Fruit fly (Drosophila melanogaster) whole organism, pupa: ENCODE measurements around the gene CG31871.
A peak's percentile ranks its signal among the peaks of the same experiment; 100 is the strongest.

Source experiments
- CG10348 ChIP-seq: fragments of 200-800 bp; sonication (Bioruptor generic); IDR thresholded peaks from 2 replicates; pipeline ENCODE4 v1.3.6; 2022; ENCODE audit warnings: missing biosample characterization, missing genetic modification characterization
- CG12605 ChIP-seq: fragments of 200-800 bp; sonication (Bioruptor generic); IDR thresholded peaks from 2 replicates; pipeline ENCODE4 v1.3.6; 2022; ENCODE audit warnings: missing biosample characterization, missing genetic modification characterization
- CG13204 ChIP-seq: fragments of 200-800 bp; sonication (Bioruptor generic); optimal IDR thresholded peaks from 2 replicates; lab custom pipeline; 2018; ENCODE audit warnings: missing biosample characterization, mild to moderate bottlenecking, missing genetic modification characterization, moderate library complexity
- CG14655 ChIP-seq: fragments of 200-800 bp; sonication (Bioruptor generic); optimal IDR thresholded peaks from 3 replicates; lab custom pipeline; 2017; ENCODE audit warnings: mild to moderate bottlenecking, missing biosample characterization, missing genetic modification reagents, missing genetic modification characterization
- CG15710 ChIP-seq: fragments of 200-800 bp; sonication (Bioruptor generic); optimal IDR thresholded peaks from 2 replicates; lab custom pipeline; 2018; ENCODE audit warnings: missing biosample characterization, mild to moderate bottlenecking, missing genetic modification characterization, moderate library complexity
- CG17806 ChIP-seq: fragments of 200-800 bp; sonication (Bioruptor generic); optimal IDR thresholded peaks from 2 replicates; lab custom pipeline; 2018; ENCODE audit warnings: missing biosample characterization, mild to moderate bottlenecking, missing genetic modification characterization, moderate library complexity
- CG32121 ChIP-seq: fragments of 200-800 bp; sonication (Bioruptor generic); IDR thresholded peaks from 2 replicates; pipeline ENCODE4 v1.3.6; 2022; ENCODE audit warnings: missing biosample characterization, missing genetic modification characterization
- CG34367 ChIP-seq: fragments of 200-800 bp; sonication (Bioruptor generic); optimal IDR thresholded peaks from 2 replicates; lab custom pipeline; 2018; ENCODE audit warnings: missing biosample characterization, mild to moderate bottlenecking, missing genetic modification characterization
- CG4496 ChIP-seq: fragments of 200-800 bp; sonication (Bioruptor generic); IDR thresholded peaks from 3 replicates; pipeline ENCODE4 v1.3.6; 2022; ENCODE audit warnings: missing biosample characterization, missing genetic modification characterization
- CG8159 ChIP-seq: fragments of 200-800 bp; sonication (Bioruptor generic); optimal IDR thresholded peaks from 3 replicates; lab custom pipeline; 2018; ENCODE audit warnings: missing biosample characterization, mild to moderate bottlenecking, missing genetic modification characterization, moderate library complexity
- CG8301 ChIP-seq: fragments of 200-800 bp; sonication (Bioruptor generic); optimal IDR thresholded peaks from 2 replicates; lab custom pipeline; 2018; ENCODE audit warnings: missing biosample characterization, mild to moderate bottlenecking, missing genetic modification characterization
- CG9948 ChIP-seq: fragments of 200-800 bp; sonication (Bioruptor generic); optimal IDR thresholded peaks from 2 replicates; lab custom pipeline; 2018; ENCODE audit warnings: missing biosample characterization, mild to moderate bottlenecking, missing genetic modification characterization, moderate library complexity
- D1 ChIP-seq: fragments of 200-800 bp; sonication (Bioruptor generic); optimal IDR thresholded peaks from 2 replicates; lab custom pipeline; 2018; ENCODE audit warnings: missing biosample characterization, mild to moderate bottlenecking, missing genetic modification characterization, moderate library complexity
- EcR ChIP-seq: fragments of 200-800 bp; sonication (Bioruptor generic); optimal IDR thresholded peaks from 3 replicates; lab custom pipeline; 2019; ENCODE audit warnings: missing biosample characterization, missing genetic modification characterization, mild to moderate bottlenecking, moderate library complexity, missing genetic modification reagents
- Ets98B ChIP-seq: fragments of 200-800 bp; sonication (Bioruptor generic); IDR thresholded peaks from 2 replicates; pipeline ENCODE4 v1.3.6; 2022; ENCODE audit warnings: missing biosample characterization, missing genetic modification characterization
- Pif1A ChIP-seq: fragments of 200-800 bp; sonication (Bioruptor generic); optimal IDR thresholded peaks from 3 replicates; lab custom pipeline; 2016; ENCODE audit warnings: missing biosample characterization, missing genetic modification characterization
- Pif1B ChIP-seq: fragments of 200-800 bp; sonication (Bioruptor generic); optimal IDR thresholded peaks from 3 replicates; lab custom pipeline; 2016; ENCODE audit warnings: missing biosample characterization, missing genetic modification characterization
- Snoo ChIP-seq: fragments of 200-800 bp; sonication (Bioruptor generic); optimal IDR thresholded peaks from 3 replicates; lab custom pipeline; 2017; ENCODE audit warnings: missing biosample characterization, mild to moderate bottlenecking, missing genetic modification characterization, inconsistent platforms
- fd96Ca ChIP-seq: fragments of 200-800 bp; sonication (Bioruptor generic); IDR thresholded peaks from 3 replicates; pipeline ENCODE4 v1.3.6; 2022; ENCODE audit warnings: missing biosample characterization, missing genetic modification characterization
- gl ChIP-seq: fragments of 200-800 bp; sonication (Bioruptor generic); optimal IDR thresholded peaks from 2 replicates; lab custom pipeline; 2018; ENCODE audit warnings: missing biosample characterization, mild to moderate bottlenecking, missing genetic modification characterization
- rn ChIP-seq: fragments of 200-800 bp; sonication (Bioruptor generic); IDR thresholded peaks from 2 replicates; pipeline ENCODE4 v1.3.6; 2022; ENCODE audit warnings: missing biosample characterization, missing genetic modification characterization

Gene CG31871

dm6 chr2L:10671530-10671929 lies 9.6 kb downstream of the CG31871 start:
- TF ChIP-seq D1 (tag; lab: Kevin White, UChicago) (peak; percentile 49), CG32121 (GFP tag; lab: Robert Waterston, UW) (no peak)

DNA sequence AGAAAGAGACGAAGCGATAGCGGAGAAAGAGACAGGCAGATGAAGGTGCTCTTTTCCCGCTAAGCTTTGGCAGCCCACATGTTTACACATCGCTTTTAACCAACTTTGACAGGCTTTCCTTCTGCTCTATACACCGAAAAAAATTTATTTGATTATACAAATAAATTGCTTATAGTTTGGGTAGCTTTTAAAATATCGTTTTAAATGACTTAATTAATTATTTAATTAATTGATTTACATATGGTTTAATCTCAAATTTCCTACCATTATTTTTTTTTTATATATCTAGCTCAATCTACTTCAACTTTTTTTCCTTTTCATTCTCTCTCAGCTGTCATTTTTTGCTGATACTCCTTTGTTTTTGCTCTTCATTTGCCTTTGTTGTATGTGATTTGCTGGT lies 11.1 kb downstream of the CG31871 start:
- TF ChIP-seq CG8301 (tag; lab: Kevin White, UChicago) = peak; percentile 40
- TF ChIP-seq CG4496 (GFP tag; lab: Robert Waterston, UW) = peak; percentile 52; the same call in 2 of the 3 replicates
- TF ChIP-seq rn = no peak
- TF ChIP-seq Snoo (tag; lab: Kevin White, UChicago) = no peak
- peak; percentile 42 for TF ChIP-seq CG17806 (tag; lab: Kevin White, UChicago)
- TF ChIP-seq CG9948 (tag; lab: Kevin White, UChicago) = peak; percentile 33
- TF ChIP-seq gl (tag; lab: Kevin White, UChicago) = no peak
- TF ChIP-seq CG15710 (tag; lab: Kevin White, UChicago) = peak; percentile 24
- no peak for TF ChIP-seq CG13204 (GFP tag; lab: Kevin White, UChicago)
- TF ChIP-seq CG14655 = peak; percentile 42
- TF ChIP-seq CG8159 = peak; percentile 69
- no peak for TF ChIP-seq fd96Ca (GFP tag; lab: Robert Waterston, UW)

- TF ChIP-seq CG34367 (peak; percentile 35), Snoo (tag; lab: Kevin White, UChicago) (no peak), CG12605 (GFP tag; lab: Robert Waterston, UW) (peak; percentile 21; the same call in 1 of the 2 replicates), D1 (tag; lab: Kevin White, UChicago) (peak; percentile 35), CG9948 (tag; lab: Kevin White, UChicago) (peak; percentile 53), CG10348 (GFP tag; lab: Robert Waterston, UW) (no peak), Ets98B (GFP tag; lab: Robert Waterston, UW) (peak; percentile 71), EcR (GFP tag; lab: Kevin White, UChicago) (no peak), Pif1B (GFP tag; lab: Kevin White, UChicago) (peak; percentile 58), gl (tag; lab: Kevin White, UChicago) (no peak), CG14655 (peak; percentile 70), fd96Ca (GFP tag; lab: Robert Waterston, UW) (no peak), rn (peak; percentile 42; the same call in 1 of the 2 replicates), CG8301 (tag; lab: Kevin White, UChicago) (peak; percentile 74), CG15710 (tag; lab: Kevin White, UChicago) (peak; percentile 69), CG13204 (GFP tag; lab: Kevin White, UChicago) (no peak), CG32121 (GFP tag; lab: Robert Waterston, UW) (peak; percentile 57; the same call in 1 of the 2 replicates), Pif1A (peak; percentile 63), CG17806 (tag; lab: Kevin White, UChicago) (peak; percentile 67), CG8159 (peak; percentile 69), CG4496 (GFP tag; lab: Robert Waterston, UW) (peak; percentile 78)
Measured at dm6 chr2L:10676933-10677714, 15.2 kb downstream of the CG31871 start, which contains the start of gene CG17104. CG17104 (plus strand) TSS chr2L:10677198.

DNA sequence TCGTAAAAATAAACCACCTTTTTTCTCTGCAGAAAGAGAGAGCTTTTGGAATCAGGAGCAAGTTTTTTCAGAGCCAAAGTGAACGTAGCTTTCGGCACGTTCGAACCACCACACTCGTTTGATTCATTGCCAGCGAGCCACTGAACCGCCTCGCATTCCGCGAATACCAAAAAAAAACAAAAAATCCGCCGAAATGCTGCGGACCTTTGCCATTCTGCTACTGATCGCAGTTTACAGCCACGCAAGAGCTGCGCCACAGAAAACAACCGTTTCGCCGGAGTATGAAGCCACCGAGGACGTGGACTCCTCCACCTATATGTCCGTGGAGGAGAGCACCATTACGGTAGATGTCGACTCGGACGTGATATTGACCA lies 15.8 kb downstream of the CG31871 start:
- no peak for TF ChIP-seq Ets98B (GFP tag; lab: Robert Waterston, UW)
- TF ChIP-seq CG8301 (tag; lab: Kevin White, UChicago) = no peak
- TF ChIP-seq Pif1A = no peak
- TF ChIP-seq CG17806 (tag; lab: Kevin White, UChicago) = no peak
- TF ChIP-seq EcR (GFP tag; lab: Kevin White, UChicago) = no peak
- TF ChIP-seq CG9948 (tag; lab: Kevin White, UChicago) = no peak
- no peak for TF ChIP-seq fd96Ca (GFP tag; lab: Robert Waterston, UW)
- no peak for TF ChIP-seq Pif1B (GFP tag; lab: Kevin White, UChicago)
- TF ChIP-seq CG8159 = no peak
- no peak for TF ChIP-seq Snoo (tag; lab: Kevin White, UChicago)
- no peak for TF ChIP-seq CG12605 (GFP tag; lab: Robert Waterston, UW)
- no peak for TF ChIP-seq CG15710 (tag; lab: Kevin White, UChicago)
- no peak for TF ChIP-seq gl (tag; lab: Kevin White, UChicago)
- TF ChIP-seq CG10348 (GFP tag; lab: Robert Waterston, UW) = no peak
- TF ChIP-seq D1 (tag; lab: Kevin White, UChicago) = no peak
- no peak for TF ChIP-seq CG14655
- no peak for TF ChIP-seq CG4496 (GFP tag; lab: Robert Waterston, UW)
- no peak for TF ChIP-seq rn

- TF ChIP-seq D1 (tag; lab: Kevin White, UChicago) (no peak), CG32121 (GFP tag; lab: Robert Waterston, UW) (0 out of 2 replicates have a peak, but pooled peaks have one; percentile 25), Ets98B (GFP tag; lab: Robert Waterston, UW) (peak; percentile 16; the same call in 1 of the 2 replicates)
- TF ChIP-seq, all 21 proteins: peak for 2
Measured at dm6 chr2L:10679568-10679967, 17.7 kb downstream of the CG31871 start.

DNA sequence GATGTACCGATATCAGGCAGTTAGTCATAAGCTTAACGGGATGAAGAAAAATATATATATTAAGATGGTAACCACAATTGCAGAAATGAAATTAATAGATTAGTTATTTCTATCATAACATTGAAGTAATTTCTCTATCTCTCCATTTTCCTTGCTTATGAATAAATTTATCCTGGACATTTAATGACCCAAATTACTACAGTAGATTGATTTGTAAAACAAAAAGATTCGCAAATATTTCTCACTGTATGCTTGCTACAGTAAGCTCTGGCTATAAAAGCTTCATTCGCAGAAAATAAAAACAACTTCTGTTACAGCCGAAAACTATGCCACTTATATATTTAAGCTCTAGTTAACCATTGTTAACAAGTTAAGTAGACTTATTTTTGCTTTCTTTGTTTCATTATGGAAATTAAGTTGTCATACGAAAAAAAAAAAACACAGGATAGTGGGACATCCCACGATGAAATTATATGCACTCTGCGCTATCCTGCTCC lies 18.8 kb downstream of the CG31871 start, which contains the start of gene CG17105:
TSS of gene CG17105 (plus strand) at position 447 of the 497 bp plus-strand sequence.
- TF ChIP-seq CG4496 (GFP tag; lab: Robert Waterston, UW) (0 out of 3 replicates have a peak, but pooled peaks have one; percentile 20), CG9948 (tag; lab: Kevin White, UChicago) (no peak), gl (tag; lab: Kevin White, UChicago) (no peak)
